Fruit fly (Drosophila melanogaster): ENCODE results near the gene Acox3.

Gene Acox3

DNA sequence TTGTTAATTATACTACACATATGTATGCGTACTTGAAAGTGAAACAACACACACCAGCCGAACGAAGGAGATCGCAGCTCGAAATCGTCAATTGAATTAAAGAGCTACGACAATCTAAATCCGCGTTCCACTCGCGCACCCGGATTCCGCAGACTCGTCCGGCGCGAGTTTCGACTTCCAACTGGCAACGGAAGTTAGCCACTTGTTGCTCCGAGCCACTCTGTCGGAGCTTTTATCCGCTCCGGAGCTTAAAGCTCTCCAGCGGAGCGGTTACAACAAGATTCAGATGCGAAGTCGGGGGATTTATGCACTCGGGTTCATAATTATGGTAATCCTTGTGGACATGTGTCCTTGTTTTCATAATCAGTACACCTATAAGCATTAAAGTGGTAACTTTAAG is 17.3 kb upstream of the Acox3 start, which contains the start of gene Rchy1 (continued):
- TF ChIP-seq CG5180 (GFP tag; optimal IDR thresholded peaks at IDR 0.05), result peak; percentile 47
- TF ChIP-seq trem (tag; optimal IDR thresholded peaks at IDR 0.05), result no peak
- TF ChIP-seq caup (GFP tag; optimal IDR thresholded peaks at IDR 0.05; ENCODE audit: severe bottlenecking), result peak; percentile 76
- no peak for TF ChIP-seq phol (tag; optimal IDR thresholded peaks at IDR 0.05)
- peak; percentile 13 for TF ChIP-seq Asciz (GFP tag; optimal IDR thresholded peaks at IDR 0.05)
- TF ChIP-seq HLHmδ (GFP tag; optimal IDR thresholded peaks at IDR 0.05), result no peak
- peak; percentile 62 for TF ChIP-seq CG11696 (GFP tag; IDR thresholded peaks at IDR 0.05)
- peak; percentile 42 for TF ChIP-seq CG3281 (GFP tag; optimal IDR thresholded peaks at IDR 0.05)
- TF ChIP-seq HmgZ (tag; optimal IDR thresholded peaks at IDR 0.05), result peak; percentile 40
- no peak for TF ChIP-seq kni (GFP tag; optimal IDR thresholded peaks at IDR 0.05)
- TF ChIP-seq CG10431 (GFP tag; optimal IDR thresholded peaks at IDR 0.05), result peak; percentile 17
- no peak for TF ChIP-seq CG1529 (GFP tag; optimal IDR thresholded peaks at IDR 0.05)
- TF ChIP-seq Fer3 (tag; optimal IDR thresholded peaks at IDR 0.05), result peak; percentile 27
- no peak for TF ChIP-seq Hsf (GFP tag; optimal IDR thresholded peaks at IDR 0.05)
- no peak for TF ChIP-seq Doc3 (GFP tag; IDR thresholded peaks at IDR 0.05; ENCODE audit: partially characterized antibody)
- TF ChIP-seq Jarid2 (GFP tag; optimal IDR thresholded peaks at IDR 0.05), result peak; percentile 82
- peak; percentile 56 for TF ChIP-seq CG7987 (GFP tag; optimal IDR thresholded peaks at IDR 0.05)
- no peak for TF ChIP-seq pum (GFP tag; optimal IDR thresholded peaks at IDR 0.05)
- peak; percentile 79 for TF ChIP-seq Deaf1 (tag; optimal IDR thresholded peaks at IDR 0.05)
- TF ChIP-seq Xrp1 (GFP tag; IDR thresholded peaks at IDR 0.05), result peak; percentile 17; the same call in 1 of the 2 replicates
- TF ChIP-seq ranshi (GFP tag; IDR thresholded peaks at IDR 0.05), result peak; percentile 9; the same call in 1 of the 2 replicates
- peak; percentile 17; the same call in 1 of the 2 replicates for TF ChIP-seq amos (GFP tag; IDR thresholded peaks at IDR 0.05; ENCODE audit: partially characterized antibody)
- TF ChIP-seq Lhr (GFP tag; optimal IDR thresholded peaks at IDR 0.05), result no peak
- TF ChIP-seq lab (GFP tag; optimal IDR thresholded peaks at IDR 0.05), result peak; percentile 78
- no peak for TF ChIP-seq CG4617 (GFP tag; optimal IDR thresholded peaks at IDR 0.05; ENCODE audit: borderline replicate concordance)
- peak; percentile 62; the same call in 1 of the 3 replicates for TF ChIP-seq so (GFP tag; IDR thresholded peaks at IDR 0.05)
- TF ChIP-seq Bgb (GFP tag; IDR thresholded peaks at IDR 0.05; ENCODE audit: partially characterized antibody), result peak; percentile 54; the same call in 1 of the 2 replicates
- peak; percentile 41 for TF ChIP-seq Atf6 (GFP tag; IDR thresholded peaks at IDR 0.05)
- no peak for TF ChIP-seq CG1024 (GFP tag; IDR thresholded peaks at IDR 0.05)
- TF ChIP-seq ci (GFP tag; IDR thresholded peaks at IDR 0.05), result peak; percentile 68; the same call in 2 of the 3 replicates
- peak; percentile 28; the same call in 1 of the 2 replicates for TF ChIP-seq CG3847 (GFP tag; IDR thresholded peaks at IDR 0.05)
- no peak for TF ChIP-seq CG7928 (GFP tag; optimal IDR thresholded peaks at IDR 0.05)
- TF ChIP-seq sr (GFP tag; IDR thresholded peaks at IDR 0.05), result no peak
- TF ChIP-seq CG13424 (tag; optimal IDR thresholded peaks at IDR 0.05), result peak; percentile 6
- TF ChIP-seq MBD-R2 (GFP tag; IDR thresholded peaks at IDR 0.05), result peak; percentile 11; the same call in 1 of the 2 replicates
- peak; percentile 14; the same call in 1 of the 2 replicates for TF ChIP-seq Adf1 (GFP tag; IDR thresholded peaks at IDR 0.05)
- TF ChIP-seq ac (GFP tag; optimal IDR thresholded peaks at IDR 0.05), result no peak
- no peak for TF ChIP-seq CG5953 (GFP tag; IDR thresholded peaks at IDR 0.05)
- peak in 1 of 2 experiments; percentile 0 for TF ChIP-seq bsh (GFP tag; optimal IDR thresholded peaks at IDR 0.05)
- no peak; the same call in 1 of the 2 replicates for TF ChIP-seq Scr (GFP tag; IDR thresholded peaks at IDR 0.05; ENCODE audit: partially characterized antibody)
- peak; percentile 36 for TF ChIP-seq CG17385 (GFP tag; optimal IDR thresholded peaks at IDR 0.05)
- TF ChIP-seq Sox102F (GFP tag; optimal IDR thresholded peaks at IDR 0.05), result no peak
- TF ChIP-seq Meics (GFP tag; optimal IDR thresholded peaks at IDR 0.05), result peak; percentile 46
- TF ChIP-seq CG14441 (GFP tag; IDR thresholded peaks at IDR 0.05), result 0 out of 2 replicates have a peak, but pooled peaks have one; percentile 6
- TF ChIP-seq zfh1 (GFP tag; IDR thresholded peaks at IDR 0.05), result no peak
- no peak for TF ChIP-seq cad (GFP tag; optimal IDR thresholded peaks at IDR 0.05)
- TF ChIP-seq sug (tag; optimal IDR thresholded peaks at IDR 0.05), result peak; percentile 34
- TF ChIP-seq dm (GFP tag; optimal IDR thresholded peaks at IDR 0.05), result no peak
- TF ChIP-seq CG13287 (GFP tag; IDR thresholded peaks at IDR 0.05; ENCODE audit: partially characterized antibody), result peak; percentile 36; the same call in 1 of the 2 replicates

All from whole organism, embryonic.